Fruit fly (Drosophila melanogaster): ENCODE results near the gene Hacd1.
A peak's percentile ranks its signal among the peaks of the same experiment; 100 is the strongest.

dm6 chr2L:12013243-12013642, 11.2 kb upstream of the Hacd1 start:
- TF ChIP-seq pan (optimal IDR thresholded peaks at IDR 0.05) (no peak), Dfd (GFP tag; optimal IDR thresholded peaks at IDR 0.05) (no peak), Dif (GFP tag; optimal IDR thresholded peaks at IDR 0.05; ENCODE audit: partially characterized antibody) (no peak), Hr83 (GFP tag; optimal IDR thresholded peaks at IDR 0.05; ENCODE audit: poor library complexity, severe bottlenecking) (peak; percentile 55), woc (GFP tag; optimal IDR thresholded peaks at IDR 0.05) (no peak)
